Worm (Caenorhabditis elegans) whole organism, mixed stage, embryonic: Measurements from ENCODE around the gene F18A11.2.

Source experiments
- ces-1 ChIP-seq: fragments of 150-350 bp; optimal IDR thresholded peaks from 2 replicates; lab custom pipeline; 2014; ENCODE audit warnings: missing biosample characterization, missing genetic modification reagents, missing genetic modification characterization
- hlh-1 ChIP-seq: fragments of 150-350 bp; optimal IDR thresholded peaks from 2 replicates; lab custom pipeline; 2014; ENCODE audit warnings: missing biosample characterization, missing genetic modification reagents, missing genetic modification characterization
- lsy-2 ChIP-seq: fragments of 150-350 bp; optimal IDR thresholded peaks from 2 replicates; lab custom pipeline; 2014; ENCODE audit warnings: missing biosample characterization, missing genetic modification characterization
- pha-4 ChIP-seq: fragments of 150-350 bp; optimal IDR thresholded peaks from 2 replicates; lab custom pipeline; 2018; ENCODE audit warnings: missing biosample characterization, missing genetic modification reagents, missing genetic modification characterization
- unc-39 ChIP-seq: fragments of 150-350 bp; optimal IDR thresholded peaks from 2 replicates; lab custom pipeline; 2014; ENCODE audit warnings: missing biosample characterization, missing genetic modification characterization
- ztf-11 ChIP-seq: fragments of 150-350 bp; optimal IDR thresholded peaks from 2 replicates; lab custom pipeline; 2014; ENCODE audit warnings: missing biosample characterization, missing genetic modification characterization

DNA sequence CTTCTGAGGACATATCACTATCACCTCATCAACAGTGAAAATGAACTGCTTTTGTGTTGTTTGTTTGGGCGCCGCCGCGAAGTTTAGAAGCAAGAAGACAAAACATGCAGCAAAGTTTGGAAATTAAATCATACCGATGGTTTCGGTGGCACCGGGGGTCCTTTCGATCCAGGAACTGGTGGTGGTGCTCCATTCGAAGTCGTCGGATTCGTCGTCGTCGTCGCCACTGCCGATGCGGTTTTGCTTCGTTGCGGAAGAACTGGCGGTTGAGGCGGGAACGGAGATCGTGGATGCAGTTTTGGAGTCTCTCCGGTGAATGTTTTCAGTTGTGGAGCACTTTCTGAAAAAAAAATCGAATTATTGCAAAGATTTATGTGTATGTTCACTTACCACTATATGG is 8.0 kb upstream of the F18A11.2 start:
- TF ChIP-seq pha-4 (no peak), ztf-11 (tag; lab: Kevin White, UChicago) (no peak), lsy-2 (tag; lab: Kevin White, UChicago) (no peak), ces-1 (GFP tag; lab: Kevin White, UChicago) (no peak), hlh-1 (tag; lab: Kevin White, UChicago) (no peak), unc-39 (tag; lab: Kevin White, UChicago) (no peak)
